Fruit fly (Drosophila melanogaster) whole organism, wandering third instar larva: ENCODE measurements around the gene Faa.

ENCODE experiments used
- Abd-B ChIP-seq: fragments of >200 bp; optimal IDR thresholded peaks from 2 replicates; lab custom pipeline; 2017; ENCODE audit warnings: missing biosample characterization, missing genetic modification characterization
- CG32264 ChIP-seq: fragments of 200-800 bp; sonication (Bioruptor generic); optimal IDR thresholded peaks from 2 replicates; lab custom pipeline; 2016; ENCODE audit warnings: missing biosample characterization, missing genetic modification characterization
- CG9705 ChIP-seq: fragments of 200-800 bp; sonication (Bioruptor generic); optimal IDR thresholded peaks from 2 replicates; lab custom pipeline; 2018; ENCODE audit warnings: missing biosample characterization, mild to moderate bottlenecking, missing genetic modification characterization
- CrebA ChIP-seq: fragments of 200-800 bp; sonication (Bioruptor generic); optimal IDR thresholded peaks from 2 replicates; lab custom pipeline; 2016; ENCODE audit warnings: missing biosample characterization, mild to moderate bottlenecking, missing genetic modification characterization, borderline replicate concordance
- Dfd ChIP-seq: fragments of >200 bp; optimal IDR thresholded peaks from 2 replicates; lab custom pipeline; 2017; ENCODE audit warnings: missing biosample characterization, missing genetic modification characterization
- Dif ChIP-seq: fragments of 200-275, 200-300 bp; sonication (Bioruptor generic); optimal IDR thresholded peaks from 2 replicates; lab custom pipeline; 2018; ENCODE audit warnings: missing biosample characterization, missing genetic modification characterization; ENCODE audit not compliant: partially characterized antibody
- GATAd ChIP-seq: sonication (Bioruptor generic); optimal IDR thresholded peaks from 2 replicates; lab custom pipeline; 2016; ENCODE audit warnings: missing biosample characterization, missing genetic modification characterization
- HLH106 ChIP-seq: fragments of 200-800 bp; optimal IDR thresholded peaks from 3 replicates; lab custom pipeline; 2019; ENCODE audit warnings: missing biosample characterization, mild to moderate bottlenecking, missing genetic modification characterization, moderate library complexity
- Hnf4 ChIP-seq: fragments of 200-800 bp; sonication (Bioruptor generic); optimal IDR thresholded peaks from 2 replicates; lab custom pipeline; 2016; ENCODE audit warnings: missing biosample characterization, mild to moderate bottlenecking, missing genetic modification characterization
- Hr78 ChIP-seq: fragments of >200 bp; optimal IDR thresholded peaks from 2 replicates; lab custom pipeline; 2017; ENCODE audit warnings: missing biosample characterization, missing genetic modification characterization
- Hr83 ChIP-seq: fragments of 200-300 bp; sonication (Bioruptor generic); optimal IDR thresholded peaks from 2 replicates; lab custom pipeline; 2016; ENCODE audit warnings: missing biosample characterization, mild to moderate bottlenecking, missing genetic modification characterization, moderate library complexity; ENCODE audit not compliant: poor library complexity, severe bottlenecking
- Jra ChIP-seq: sonication (Bioruptor generic); optimal IDR thresholded peaks from 2 replicates; lab custom pipeline; 2016; ENCODE audit warnings: missing biosample characterization, missing genetic modification characterization
- Mio ChIP-seq: sonication (Bioruptor generic); optimal IDR thresholded peaks from 2 replicates; lab custom pipeline; 2016; ENCODE audit warnings: missing biosample characterization, missing genetic modification characterization
- Myc ChIP-seq: fragments of >200 bp; optimal IDR thresholded peaks from 2 replicates; lab custom pipeline; 2017
- N ChIP-seq: fragments of >200 bp; optimal IDR thresholded peaks from 2 replicates; lab custom pipeline; 2018; ENCODE audit warnings: missing biosample characterization, missing external identifiers, missing genetic modification characterization
- OdsH ChIP-seq: fragments of 200-800 bp; sonication (Bioruptor generic); optimal IDR thresholded peaks from 2 replicates; lab custom pipeline; 2016; ENCODE audit warnings: missing biosample characterization, mild to moderate bottlenecking, missing genetic modification characterization
- Rel ChIP-seq, 2 experiments: fragments of 200-800 bp; sonication (Bioruptor generic) in 1 of 2; optimal IDR thresholded peaks; 2 replicates in 1 of 2; 3 replicates in 1 of 2; lab custom pipeline; 2016 to 2019; ENCODE audit warnings: mild to moderate bottlenecking in 2 of 2, missing biosample characterization in 2 of 2, missing genetic modification characterization in 2 of 2, moderate library complexity in 1 of 2
- Sp1 ChIP-seq: fragments of 200-800 bp; sonication (Bioruptor generic); optimal IDR thresholded peaks from 3 replicates; lab custom pipeline; 2019; ENCODE audit warnings: missing biosample characterization, mild to moderate bottlenecking, missing genetic modification characterization, moderate library complexity
- Vsx2 ChIP-seq: fragments of 200-300, 225-300 bp; sonication (Bioruptor generic); optimal IDR thresholded peaks from 2 replicates; lab custom pipeline; 2018; ENCODE audit warnings: missing biosample characterization, missing genetic modification characterization; ENCODE audit not compliant: partially characterized antibody
- br ChIP-seq: fragments of 200-800 bp; sonication (Bioruptor generic); optimal IDR thresholded peaks from 2 replicates; lab custom pipeline; 2016; ENCODE audit warnings: missing biosample characterization, missing genetic modification characterization
- brk ChIP-seq: fragments of 200-800 bp; sonication (Bioruptor generic); optimal IDR thresholded peaks from 2 replicates; lab custom pipeline; 2016; ENCODE audit warnings: missing biosample characterization, mild to moderate bottlenecking, missing genetic modification characterization
- dl ChIP-seq, 2 experiments: fragments of 175-275, 200-275 bp in 1 of 2; fragments of 200-275 bp in 1 of 2; sonication (Bioruptor generic); optimal IDR thresholded peaks; lab custom pipeline; 2018; ENCODE audit warnings: mild to moderate bottlenecking in 2 of 2, missing biosample characterization in 2 of 2, missing genetic modification characterization in 2 of 2, moderate library complexity in 2 of 2; ENCODE audit not compliant: partially characterized antibody in 2 of 2, insufficient read depth in 1 of 2
- dmrt93B ChIP-seq: fragments of 200-800 bp; sonication (Bioruptor generic); optimal IDR thresholded peaks from 2 replicates; lab custom pipeline; 2018; ENCODE audit warnings: missing biosample characterization, mild to moderate bottlenecking, missing genetic modification characterization
- dsf ChIP-seq: sonication (Bioruptor generic); optimal IDR thresholded peaks from 2 replicates; lab custom pipeline; 2016; ENCODE audit warnings: missing biosample characterization, missing genetic modification characterization, borderline replicate concordance
- ey ChIP-seq: fragments of 200-800 bp; sonication (Bioruptor generic); optimal IDR thresholded peaks from 2 replicates; lab custom pipeline; 2016; ENCODE audit warnings: missing biosample characterization, missing genetic modification characterization
- foxo ChIP-seq, 2 experiments: fragments of 200-800 bp; sonication (Bioruptor generic); optimal IDR thresholded peaks; 2 replicates in 1 of 2; 3 replicates in 1 of 2; lab custom pipeline; 2016 to 2017; ENCODE audit warnings: missing biosample characterization in 2 of 2, missing genetic modification characterization in 2 of 2
- fru ChIP-seq: fragments of 200-800 bp; sonication (Bioruptor generic); optimal IDR thresholded peaks from 3 replicates; lab custom pipeline; 2016; ENCODE audit warnings: missing biosample characterization, mild to moderate bottlenecking, missing genetic modification characterization
- h ChIP-seq: fragments of 200-800 bp; sonication (Bioruptor generic); optimal IDR thresholded peaks from 3 replicates; lab custom pipeline; 2016; ENCODE audit warnings: missing biosample characterization, mild to moderate bottlenecking, missing genetic modification characterization
- jim ChIP-seq: fragments of 175-275, 200-325 bp; sonication (Bioruptor generic); optimal IDR thresholded peaks from 2 replicates; lab custom pipeline; 2016; ENCODE audit warnings: missing biosample characterization, mild to moderate bottlenecking, missing genetic modification characterization
- lola ChIP-seq: fragments of >200 bp; optimal IDR thresholded peaks from 2 replicates; lab custom pipeline; 2017; ENCODE audit warnings: missing biosample characterization, missing genetic modification characterization
- pan ChIP-seq: fragments of >200 bp; optimal IDR thresholded peaks from 2 replicates; lab custom pipeline; 2017
- psq ChIP-seq: fragments of 200-800 bp; sonication (Bioruptor generic); optimal IDR thresholded peaks from 3 replicates; lab custom pipeline; 2017; ENCODE audit warnings: missing biosample characterization, mild to moderate bottlenecking, missing genetic modification characterization, moderate library complexity
- rgr ChIP-seq: fragments of 200-800 bp; sonication (Bioruptor generic); optimal IDR thresholded peaks from 3 replicates; lab custom pipeline; 2016; ENCODE audit warnings: missing biosample characterization, mild to moderate bottlenecking, missing genetic modification characterization
- sage ChIP-seq: fragments of 200-800 bp; sonication (Bioruptor generic); optimal IDR thresholded peaks from 2 replicates; lab custom pipeline; 2016; ENCODE audit warnings: missing biosample characterization, mild to moderate bottlenecking, missing genetic modification characterization
- sv ChIP-seq: fragments of 200-800 bp; sonication (Bioruptor generic); optimal IDR thresholded peaks from 3 replicates; lab custom pipeline; 2016; ENCODE audit warnings: missing biosample characterization, missing genetic modification characterization
- tai ChIP-seq: sonication (Bioruptor generic); optimal IDR thresholded peaks from 2 replicates; lab custom pipeline; 2016; ENCODE audit warnings: missing biosample characterization, missing genetic modification characterization
- usp ChIP-seq: fragments of >200 bp; optimal IDR thresholded peaks from 2 replicates; lab custom pipeline; 2017; ENCODE audit warnings: missing biosample characterization, missing genetic modification characterization
- woc ChIP-seq: sonication (Bioruptor generic); optimal IDR thresholded peaks from 2 replicates; lab custom pipeline; 2016; ENCODE audit warnings: missing biosample characterization, mild to moderate bottlenecking, missing genetic modification characterization

Faa gene

DNA sequence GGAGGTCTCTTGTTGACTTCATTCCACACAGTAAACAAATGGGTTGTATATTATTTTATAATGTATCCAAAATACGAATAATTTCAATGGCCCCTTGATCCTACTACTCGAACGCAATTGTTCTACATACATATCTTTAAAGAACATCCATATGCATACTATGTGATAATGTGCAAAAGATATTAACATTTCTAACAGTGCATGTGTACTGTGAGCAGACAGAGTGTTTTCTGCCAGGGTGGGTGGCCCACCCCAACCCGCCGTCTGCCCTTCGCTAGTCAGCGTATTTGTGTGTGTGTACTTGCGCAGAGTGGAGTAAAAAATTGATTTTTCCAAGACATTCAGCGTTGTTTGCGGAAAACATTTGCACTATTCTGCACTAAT is 2.8 kb downstream of the Faa start:
- TF ChIP-seq CG32264 (GFP tag; lab: Kevin White, UChicago) = peak; percentile 79
- TF ChIP-seq Rel (GFP tag; optimal IDR thresholded peaks at IDR 0.05; lab: Kevin White, UChicago) = peak; percentile 79
- no peak for TF ChIP-seq Rel (tag; optimal IDR thresholded peaks at IDR 0.05; lab: Kevin White, UChicago)
- no peak for TF ChIP-seq psq (GFP tag; lab: Kevin White, UChicago)
- TF ChIP-seq woc (GFP tag; lab: Kevin White, UChicago) = no peak
- TF ChIP-seq brk = peak; percentile 45
- TF ChIP-seq Hnf4 (GFP tag; lab: Kevin White, UChicago) = peak; percentile 73
- TF ChIP-seq dmrt93B (GFP tag; lab: Kevin White, UChicago) = peak; percentile 33
- peak; percentile 19 for TF ChIP-seq Sp1 (GFP tag; lab: Kevin White, UChicago)
- TF ChIP-seq Abd-B = no peak
- peak; percentile 47 for TF ChIP-seq ey (GFP tag; lab: Kevin White, UChicago)
- TF ChIP-seq jim (GFP tag; lab: Kevin White, UChicago) = no peak
- no peak for TF ChIP-seq br (GFP tag; lab: Kevin White, UChicago)
- TF ChIP-seq dsf (GFP tag; lab: Kevin White, UChicago) = no peak
- no peak for TF ChIP-seq Jra (GFP tag; lab: Kevin White, UChicago)
- peak; percentile 82 for TF ChIP-seq rgr (GFP tag; lab: Kevin White, UChicago)
- TF ChIP-seq fru (GFP tag; lab: Kevin White, UChicago) = no peak
- TF ChIP-seq usp (GFP tag; lab: Kevin White, UChicago) = no peak
- TF ChIP-seq dl (GFP tag; optimal IDR thresholded peaks at IDR 0.05; lab: Kevin White, UChicago; ENCODE audit: insufficient read depth in 1 of 2, partially characterized antibody in 2 of 2) = no peak
- TF ChIP-seq OdsH (GFP tag; lab: Kevin White, UChicago) = no peak
- TF ChIP-seq sv (GFP tag; lab: Kevin White, UChicago) = no peak
- peak; percentile 67 for TF ChIP-seq Hr83 (GFP tag; lab: Kevin White, UChicago)
- peak; percentile 73 for TF ChIP-seq HLH106 (tag; lab: Kevin White, UChicago)
- peak; percentile 84 for TF ChIP-seq h
- TF ChIP-seq tai = peak; percentile 1
- TF ChIP-seq CrebA (GFP tag; lab: Kevin White, UChicago) = no peak
- TF ChIP-seq Hr78 (GFP tag; lab: Kevin White, UChicago) = no peak
- no peak for TF ChIP-seq N (GFP tag; lab: Kevin White, UChicago)
- peak; percentile 65 for TF ChIP-seq sage
- no peak for TF ChIP-seq lola (GFP tag; lab: Kevin White, UChicago)
- TF ChIP-seq GATAd (GFP tag; lab: Kevin White, UChicago) = no peak
- no peak for TF ChIP-seq CG9705 (GFP tag; lab: Kevin White, UChicago)
- no peak for TF ChIP-seq Mio (GFP tag; lab: Kevin White, UChicago)
- no peak for TF ChIP-seq pan
- no peak for TF ChIP-seq foxo (GFP tag; optimal IDR thresholded peaks at IDR 0.05; lab: Kevin White, UChicago)
- TF ChIP-seq Myc (lab: Kevin White, UChicago) = no peak
- no peak for TF ChIP-seq Vsx2 (GFP tag; lab: Kevin White, UChicago)
- no peak for TF ChIP-seq Dfd (GFP tag; lab: Kevin White, UChicago)
- TF ChIP-seq Dif = no peak

DNA sequence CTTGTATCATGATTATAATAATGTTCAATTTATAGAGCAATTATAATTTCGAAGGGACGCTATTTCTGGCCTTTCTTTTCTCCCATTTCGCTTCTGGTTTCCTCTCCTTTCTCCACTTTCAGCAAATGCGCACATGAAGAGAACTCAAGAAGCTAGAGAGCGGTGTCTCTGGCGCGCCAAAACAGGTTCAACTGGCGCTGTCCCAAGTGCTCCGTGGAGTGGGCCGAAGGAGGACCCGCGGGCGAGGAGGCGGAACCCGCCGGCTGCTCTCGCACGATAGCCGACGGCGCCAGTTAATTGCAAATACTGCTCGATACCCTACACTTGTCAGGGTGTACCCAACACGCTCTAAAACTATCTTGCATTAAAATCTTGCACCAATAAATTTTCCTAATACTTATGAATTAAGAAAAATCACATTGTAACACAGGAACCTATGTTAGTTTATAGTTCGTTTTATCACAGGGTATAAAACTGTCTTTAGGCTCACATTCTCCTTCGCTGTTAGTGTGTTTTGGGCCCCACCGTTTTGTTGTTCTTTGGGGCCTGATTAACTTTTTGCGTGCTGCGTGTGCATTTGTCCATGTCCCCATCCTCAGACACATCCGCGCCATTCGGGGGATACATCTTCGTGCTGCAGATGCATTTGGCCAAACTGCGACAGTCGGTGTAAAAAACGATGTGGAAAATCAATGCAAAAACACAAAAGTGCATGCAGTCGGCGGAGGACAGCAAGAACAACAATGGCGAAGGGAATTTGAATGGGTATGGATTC is 3.3 kb downstream of the Faa start:
- peak; percentile 97 for TF ChIP-seq psq (GFP tag; lab: Kevin White, UChicago)
- TF ChIP-seq CG9705 (GFP tag; lab: Kevin White, UChicago) = peak; percentile 88
- TF ChIP-seq Mio (GFP tag; lab: Kevin White, UChicago) = peak; percentile 88
- no peak for TF ChIP-seq tai
- no peak for TF ChIP-seq Myc (lab: Kevin White, UChicago)
- TF ChIP-seq Sp1 (GFP tag; lab: Kevin White, UChicago) = peak; percentile 93
- TF ChIP-seq ey (GFP tag; lab: Kevin White, UChicago) = peak; percentile 99
- peak; percentile 92 for TF ChIP-seq GATAd (GFP tag; lab: Kevin White, UChicago)
- peak; percentile 99 for TF ChIP-seq Hnf4 (GFP tag; lab: Kevin White, UChicago)
- TF ChIP-seq Jra (GFP tag; lab: Kevin White, UChicago) = peak; percentile 95
- TF ChIP-seq OdsH (GFP tag; lab: Kevin White, UChicago) = peak; percentile 98
- TF ChIP-seq woc (GFP tag; lab: Kevin White, UChicago) = peak; percentile 99
- TF ChIP-seq Rel (GFP tag; optimal IDR thresholded peaks at IDR 0.05; lab: Kevin White, UChicago) = peak; percentile 91
- peak; percentile 81 for TF ChIP-seq Rel (tag; optimal IDR thresholded peaks at IDR 0.05; lab: Kevin White, UChicago)
- TF ChIP-seq h = peak; percentile 95
- TF ChIP-seq dl (GFP tag; optimal IDR thresholded peaks at IDR 0.05; lab: Kevin White, UChicago; ENCODE audit: insufficient read depth in 1 of 2, partially characterized antibody in 2 of 2) = peak; percentile 56 to 76
- peak; percentile 86 for TF ChIP-seq Dif
- peak; percentile 75 for TF ChIP-seq pan
- no peak for TF ChIP-seq usp (GFP tag; lab: Kevin White, UChicago)
- no peak for TF ChIP-seq lola (GFP tag; lab: Kevin White, UChicago)
- peak; percentile 99 for TF ChIP-seq br (GFP tag; lab: Kevin White, UChicago)
- TF ChIP-seq HLH106 (tag; lab: Kevin White, UChicago) = peak; percentile 97
- TF ChIP-seq Hr83 (GFP tag; lab: Kevin White, UChicago) = peak; percentile 88
- TF ChIP-seq brk = peak; percentile 95
- no peak for TF ChIP-seq Hr78 (GFP tag; lab: Kevin White, UChicago)
- TF ChIP-seq jim (GFP tag; lab: Kevin White, UChicago) = no peak
- TF ChIP-seq sage = peak; percentile 96
- TF ChIP-seq N (GFP tag; lab: Kevin White, UChicago) = no peak
- TF ChIP-seq fru (GFP tag; lab: Kevin White, UChicago) = peak; percentile 99
- TF ChIP-seq CG32264 (GFP tag; lab: Kevin White, UChicago) = peak; percentile 97
- peak; percentile 78 for TF ChIP-seq Vsx2 (GFP tag; lab: Kevin White, UChicago)
- TF ChIP-seq Abd-B = no peak
- TF ChIP-seq CrebA (GFP tag; lab: Kevin White, UChicago) = peak; percentile 83
- peak; percentile 78 for TF ChIP-seq dsf (GFP tag; lab: Kevin White, UChicago)
- TF ChIP-seq foxo (GFP tag; optimal IDR thresholded peaks at IDR 0.05; lab: Kevin White, UChicago) = peak; percentile 95 to 99
- TF ChIP-seq dmrt93B (GFP tag; lab: Kevin White, UChicago) = peak; percentile 96
- peak; percentile 99 for TF ChIP-seq rgr (GFP tag; lab: Kevin White, UChicago)
- TF ChIP-seq sv (GFP tag; lab: Kevin White, UChicago) = peak; percentile 71
- TF ChIP-seq Dfd (GFP tag; lab: Kevin White, UChicago) = no peak
